Worm (Caenorhabditis elegans): ENCODE results near the gene twk-43.

Gene twk-43

ce11 chrV:13391378-13392258 lies 45.5 kb downstream of the twk-43 start, which contains the start of gene somi-1:
somi-1 (minus strand) TSS chrV:13391395.
- TF ChIP-seq unc-62 (GFP tag; optimal IDR thresholded peaks at IDR 0.05), result no peak

- TF ChIP-seq unc-62 (GFP tag; optimal IDR thresholded peaks at IDR 0.05), result no peak
Measured at ce11 chrV:13393333-13393803, 47.3 kb downstream of the twk-43 start.

- no peak for TF ChIP-seq unc-62 (GFP tag; optimal IDR thresholded peaks at IDR 0.05)
Measured at ce11 chrV:13394968-13395367, 48.9 kb downstream of the twk-43 start.

ce11 chrV:13396426-13396825 lies 50.3 kb downstream of the twk-43 start:
- no peak for TF ChIP-seq unc-62 (GFP tag; optimal IDR thresholded peaks at IDR 0.05)

- no peak for TF ChIP-seq unc-62 (GFP tag; optimal IDR thresholded peaks at IDR 0.05)
Measured at ce11 chrV:13401669-13402068, 55.6 kb downstream of the twk-43 start.

ce11 chrV:13402524-13402923 lies 56.4 kb downstream of the twk-43 start:
- no peak for TF ChIP-seq unc-62 (GFP tag; optimal IDR thresholded peaks at IDR 0.05)

All from whole organism, dauer.